Worm (Caenorhabditis elegans) whole organism, mixed stage, embryonic: ENCODE results near the gene qui-1.

Experiments
- bed-3 ChIP-seq: fragments of 200-800 bp; sonication (Bioruptor generic); optimal IDR thresholded peaks from 3 replicates; lab custom pipeline; 2018; ENCODE audit warnings: mild to moderate bottlenecking, missing genetic modification characterization, moderate library complexity, missing compliant biosample characterization
- ceh-43 ChIP-seq: fragments of 200-800 bp; sonication (Bioruptor generic); optimal IDR thresholded peaks from 2 replicates; lab custom pipeline; 2018; ENCODE audit warnings: mild to moderate bottlenecking, missing genetic modification characterization, moderate library complexity, missing compliant biosample characterization
- ceh-83 ChIP-seq: fragments of 200-800 bp; sonication (Bioruptor generic); optimal IDR thresholded peaks from 2 replicates; lab custom pipeline; 2018; ENCODE audit warnings: mild to moderate bottlenecking, missing genetic modification characterization, missing compliant biosample characterization
- drap-1 ChIP-seq: fragments of 200-800 bp; sonication (Bioruptor generic); optimal IDR thresholded peaks from 3 replicates; lab custom pipeline; 2018; ENCODE audit warnings: mild to moderate bottlenecking, missing genetic modification characterization, missing compliant biosample characterization
- ham-2 ChIP-seq: fragments of 200-800 bp; sonication (Bioruptor generic); optimal IDR thresholded peaks from 2 replicates; lab custom pipeline; 2018; ENCODE audit warnings: mild to moderate bottlenecking, missing genetic modification characterization, missing compliant biosample characterization
- hlh-1 ChIP-seq: fragments of 150-350 bp; optimal IDR thresholded peaks from 2 replicates; lab custom pipeline; 2014; ENCODE audit warnings: missing biosample characterization, missing genetic modification reagents, missing genetic modification characterization
- lsy-2 ChIP-seq: fragments of 150-350 bp; optimal IDR thresholded peaks from 2 replicates; lab custom pipeline; 2014; ENCODE audit warnings: missing biosample characterization, missing genetic modification characterization
- mab-5 ChIP-seq: fragments of 150-350 bp; optimal IDR thresholded peaks from 2 replicates; lab custom pipeline; 2014; ENCODE audit warnings: missing biosample characterization, missing genetic modification characterization
- nhr-28 ChIP-seq: fragments of 150-350 bp; optimal IDR thresholded peaks from 2 replicates; lab custom pipeline; 2014; ENCODE audit warnings: missing biosample characterization, missing genetic modification characterization
- snpc-4 ChIP-seq: fragments of 150-350 bp; optimal IDR thresholded peaks from 2 replicates; lab custom pipeline; 2014; ENCODE audit warnings: missing biosample characterization, missing genetic modification characterization
- tbx-8 ChIP-seq: fragments of 200-800 bp; sonication (Bioruptor generic); optimal IDR thresholded peaks from 2 replicates; lab custom pipeline; 2018; ENCODE audit warnings: mild to moderate bottlenecking, missing genetic modification characterization, moderate library complexity, missing compliant biosample characterization
- unc-62 ChIP-seq: fragments of 150-350 bp; optimal IDR thresholded peaks from 2 replicates; lab custom pipeline; 2014; ENCODE audit warnings: missing biosample characterization, missing genetic modification reagents, missing genetic modification characterization
- zip-8 ChIP-seq: fragments of 150-350 bp; optimal IDR thresholded peaks from 2 replicates; lab custom pipeline; 2014; ENCODE audit warnings: missing biosample characterization, missing genetic modification characterization
- ztf-11 ChIP-seq: fragments of 150-350 bp; optimal IDR thresholded peaks from 2 replicates; lab custom pipeline; 2014; ENCODE audit warnings: missing biosample characterization, missing genetic modification characterization

The qui-1 gene

ce11 chrIV:13623533-13623932 is 61.9 kb downstream of the qui-1 start, which contains the start of gene C08F11.1:
Gene C08F11.1, plus strand, starts transcription at chrIV:13623833.
- no peak for TF ChIP-seq drap-1 (GFP tag; lab: Kevin White, UChicago)
- no peak for TF ChIP-seq snpc-4 (tag; lab: Kevin White, UChicago)
- TF ChIP-seq bed-3 (GFP tag; lab: Kevin White, UChicago) = no peak
- no peak for TF ChIP-seq zip-8 (tag; lab: Kevin White, UChicago)
- TF ChIP-seq lsy-2 (tag; lab: Kevin White, UChicago) = no peak
- no peak for TF ChIP-seq mab-5
- TF ChIP-seq nhr-28 (tag; lab: Kevin White, UChicago) = no peak
- TF ChIP-seq ceh-83 = no peak
- TF ChIP-seq unc-62 (GFP tag; lab: Kevin White, UChicago) = no peak
- no peak for TF ChIP-seq tbx-8 (GFP tag; lab: Kevin White, UChicago)
- TF ChIP-seq ham-2 = no peak
- TF ChIP-seq ceh-43 (GFP tag; lab: Kevin White, UChicago) = no peak
- TF ChIP-seq hlh-1 (tag; lab: Kevin White, UChicago) = no peak
- TF ChIP-seq ztf-11 (tag; lab: Kevin White, UChicago) = no peak
